Fruit fly (Drosophila melanogaster): ENCODE data around the gene CG4452.
A peak's percentile ranks its signal among the peaks of the same experiment; 100 is the strongest.

The CG4452 gene

DNA sequence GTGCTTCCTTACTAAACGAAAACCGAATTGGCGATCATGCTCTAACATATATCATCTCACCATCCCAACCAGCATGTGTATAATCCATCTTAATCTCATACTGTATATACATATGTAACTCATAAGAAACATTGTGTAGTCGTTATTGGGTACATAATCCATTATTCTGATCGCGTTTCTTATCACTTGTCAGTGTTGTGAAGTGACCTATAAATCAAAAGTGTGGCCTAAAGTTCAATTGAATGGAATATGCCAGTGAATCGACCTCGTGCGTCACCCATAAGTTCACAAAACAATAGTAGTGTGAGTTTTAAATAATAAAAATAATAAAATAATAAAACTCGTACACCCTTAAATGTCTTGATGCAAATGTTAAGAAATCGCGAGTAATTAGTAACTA, 22.0 kb upstream of the CG4452 start:
- TF ChIP-seq sv (GFP tag; optimal IDR thresholded peaks at IDR 0.05) (no peak), HLH106 (tag; optimal IDR thresholded peaks at IDR 0.05) (no peak), h (GFP tag; optimal IDR thresholded peaks at IDR 0.05) (no peak), woc (GFP tag; optimal IDR thresholded peaks at IDR 0.05) (no peak), usp (GFP tag; optimal IDR thresholded peaks at IDR 0.05) (no peak), GATAd (GFP tag; optimal IDR thresholded peaks at IDR 0.05) (no peak), sage (GFP tag; optimal IDR thresholded peaks at IDR 0.05) (no peak), rgr (GFP tag; optimal IDR thresholded peaks at IDR 0.05) (no peak), Abd-B (GFP tag; optimal IDR thresholded peaks at IDR 0.05) (no peak), Vsx2 (GFP tag; optimal IDR thresholded peaks at IDR 0.05; ENCODE audit: partially characterized antibody) (no peak), psq (GFP tag; optimal IDR thresholded peaks at IDR 0.05) (no peak), Myc (optimal IDR thresholded peaks at IDR 0.05) (no peak), dmrt93B (GFP tag; optimal IDR thresholded peaks at IDR 0.05) (no peak), CG32264 (GFP tag; optimal IDR thresholded peaks at IDR 0.05) (no peak), pan (optimal IDR thresholded peaks at IDR 0.05) (no peak), foxo (GFP tag; optimal IDR thresholded peaks at IDR 0.05) (no peak)

DNA sequence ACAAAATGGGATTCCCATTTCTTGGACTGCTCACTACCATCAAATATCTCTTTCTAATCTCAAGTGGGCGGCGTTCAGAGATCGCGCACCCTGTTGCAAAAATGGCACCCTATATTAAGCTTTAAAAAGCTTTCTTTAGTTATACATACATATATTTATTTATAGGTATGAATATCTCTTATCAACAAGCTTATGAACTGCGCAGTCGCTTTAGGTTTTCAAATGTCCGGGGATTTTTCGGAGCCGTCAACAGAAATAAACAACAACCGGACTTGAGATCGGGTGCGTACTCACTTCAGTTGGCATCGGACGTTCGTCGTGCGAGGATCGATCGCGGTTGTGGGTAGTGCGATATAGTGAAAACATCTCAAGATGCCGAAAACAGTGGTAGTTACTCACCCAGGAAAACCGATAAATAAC, 17.9 kb upstream of the CG4452 start, which contains the start of gene PGRP-LF:
Gene PGRP-LF (plus strand): TSS at position 296 of the 420 bp plus-strand sequence.
- TF ChIP-seq foxo (GFP tag; optimal IDR thresholded peaks at IDR 0.05) (peak in 1 of 2 experiments; percentile 7), brk (GFP tag; optimal IDR thresholded peaks at IDR 0.05) (peak; percentile 57), dmrt93B (GFP tag; optimal IDR thresholded peaks at IDR 0.05) (no peak), pan (optimal IDR thresholded peaks at IDR 0.05) (no peak), OdsH (GFP tag; optimal IDR thresholded peaks at IDR 0.05) (peak; percentile 41), psq (GFP tag; optimal IDR thresholded peaks at IDR 0.05) (no peak), rgr (GFP tag; optimal IDR thresholded peaks at IDR 0.05) (no peak), br (GFP tag; optimal IDR thresholded peaks at IDR 0.05) (peak; percentile 19), Sp1 (GFP tag; optimal IDR thresholded peaks at IDR 0.05) (peak; percentile 36), sage (GFP tag; optimal IDR thresholded peaks at IDR 0.05) (peak; percentile 13), CrebA (GFP tag; optimal IDR thresholded peaks at IDR 0.05; ENCODE audit: borderline replicate concordance) (peak; percentile 78), Hr83 (GFP tag; optimal IDR thresholded peaks at IDR 0.05; ENCODE audit: poor library complexity, severe bottlenecking) (peak; percentile 36), Rel (GFP tag; optimal IDR thresholded peaks at IDR 0.05) (no peak), Rel (tag; optimal IDR thresholded peaks at IDR 0.05) (peak; percentile 100), h (GFP tag; optimal IDR thresholded peaks at IDR 0.05) (peak; percentile 52), Jra (GFP tag; optimal IDR thresholded peaks at IDR 0.05) (peak; percentile 44), sv (GFP tag; optimal IDR thresholded peaks at IDR 0.05) (peak; percentile 17), Hnf4 (GFP tag; optimal IDR thresholded peaks at IDR 0.05) (peak; percentile 19)

DNA sequence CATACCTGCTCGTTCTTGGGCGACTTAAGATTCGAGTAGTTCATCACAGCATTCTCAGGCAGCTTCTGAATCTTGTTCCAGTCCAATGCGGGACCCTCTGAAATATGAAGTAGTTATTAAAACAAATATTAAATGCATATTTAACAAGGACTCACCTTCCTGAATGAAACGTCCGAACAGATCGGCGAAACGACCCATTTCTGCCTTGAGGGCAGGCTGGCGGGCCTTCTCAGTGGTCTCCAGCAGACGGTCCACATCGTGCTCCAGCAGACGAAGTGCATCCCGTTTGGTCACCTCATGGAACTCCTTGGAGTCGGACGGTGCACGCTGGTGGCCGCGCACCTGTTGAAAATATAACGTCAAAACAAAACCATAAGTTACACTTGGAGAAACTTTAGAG, 13.4 kb upstream of the CG4452 start, which contains the start of gene CG32040:
Gene CG32040 (plus strand): TSS at position 301 of the 400 bp plus-strand sequence.
- TF ChIP-seq Vsx2 (GFP tag; optimal IDR thresholded peaks at IDR 0.05; ENCODE audit: partially characterized antibody), result no peak
- no peak for TF ChIP-seq fru (GFP tag; optimal IDR thresholded peaks at IDR 0.05)
- no peak for TF ChIP-seq Rel (GFP tag; optimal IDR thresholded peaks at IDR 0.05)
- TF ChIP-seq Rel (tag; optimal IDR thresholded peaks at IDR 0.05), result no peak
- no peak for TF ChIP-seq HLH106 (tag; optimal IDR thresholded peaks at IDR 0.05)
- TF ChIP-seq pan (optimal IDR thresholded peaks at IDR 0.05), result no peak
- no peak for TF ChIP-seq CrebA (GFP tag; optimal IDR thresholded peaks at IDR 0.05; ENCODE audit: borderline replicate concordance)
- TF ChIP-seq OdsH (GFP tag; optimal IDR thresholded peaks at IDR 0.05), result no peak
- TF ChIP-seq psq (GFP tag; optimal IDR thresholded peaks at IDR 0.05), result no peak
- no peak for TF ChIP-seq Sp1 (GFP tag; optimal IDR thresholded peaks at IDR 0.05)
- TF ChIP-seq rgr (GFP tag; optimal IDR thresholded peaks at IDR 0.05), result no peak
- no peak for TF ChIP-seq jim (GFP tag; optimal IDR thresholded peaks at IDR 0.05)
- no peak for TF ChIP-seq N (GFP tag; optimal IDR thresholded peaks at IDR 0.05)
- TF ChIP-seq Hnf4 (GFP tag; optimal IDR thresholded peaks at IDR 0.05), result no peak
- TF ChIP-seq CG9705 (GFP tag; optimal IDR thresholded peaks at IDR 0.05), result no peak
- TF ChIP-seq Hr78 (GFP tag; optimal IDR thresholded peaks at IDR 0.05), result no peak
- TF ChIP-seq h (GFP tag; optimal IDR thresholded peaks at IDR 0.05), result no peak
- no peak for TF ChIP-seq CG32264 (GFP tag; optimal IDR thresholded peaks at IDR 0.05)

DNA sequence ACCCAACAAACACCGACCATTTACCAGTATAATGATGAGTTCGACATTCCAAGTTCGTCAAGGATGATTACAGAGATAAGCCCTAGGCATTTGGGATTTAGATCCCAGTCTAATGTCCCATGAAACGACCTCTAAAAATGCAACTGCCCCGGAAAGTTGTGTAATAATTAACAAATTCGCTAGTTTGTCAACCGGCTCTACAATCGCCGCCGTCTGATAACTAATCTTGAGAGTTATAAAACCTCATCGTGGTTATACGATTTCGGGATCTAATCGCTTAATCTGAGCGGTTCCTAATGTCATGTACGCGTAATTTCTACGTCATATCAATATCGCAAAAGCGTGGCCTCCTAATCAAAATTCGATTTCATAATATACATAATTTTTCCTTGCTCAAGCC, 11.6 kb upstream of the CG4452 start:
- TF ChIP-seq dmrt93B (GFP tag; optimal IDR thresholded peaks at IDR 0.05), result no peak
- no peak for TF ChIP-seq Myc (optimal IDR thresholded peaks at IDR 0.05)
- no peak for TF ChIP-seq fru (GFP tag; optimal IDR thresholded peaks at IDR 0.05)
- no peak for TF ChIP-seq lola (GFP tag; optimal IDR thresholded peaks at IDR 0.05)
- TF ChIP-seq Jra (GFP tag; optimal IDR thresholded peaks at IDR 0.05), result no peak
- no peak for TF ChIP-seq OdsH (GFP tag; optimal IDR thresholded peaks at IDR 0.05)
- TF ChIP-seq CrebA (GFP tag; optimal IDR thresholded peaks at IDR 0.05; ENCODE audit: borderline replicate concordance), result no peak
